Worm (Caenorhabditis elegans): ENCODE data around the gene Y59H11AM.1.

DNA sequence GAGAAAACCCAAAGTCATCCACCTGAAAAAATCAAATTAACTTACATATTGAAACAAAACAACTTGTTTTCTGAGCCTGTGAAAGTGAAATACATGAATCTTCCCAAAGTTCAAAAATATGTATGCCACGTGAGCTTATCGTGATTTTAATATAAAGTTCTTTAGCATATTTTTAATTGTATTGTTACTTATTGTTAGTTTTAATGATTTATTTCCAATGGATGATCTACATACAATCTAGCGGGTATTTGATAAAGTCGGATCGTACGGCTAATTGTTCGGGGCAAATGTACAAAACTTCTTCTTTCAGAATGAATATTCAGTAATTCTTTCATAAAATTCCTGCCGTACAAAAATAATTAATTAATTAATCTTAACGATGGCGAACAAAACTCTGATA is 985 bp upstream of the Y59H11AM.1 start, which contains the start of gene Y59H11AM.4:
- no peak for TF ChIP-seq hlh-30 (tag; optimal IDR thresholded peaks at IDR 0.05; ENCODE audit: insufficient read depth)
- TF ChIP-seq fkh-10 (GFP tag; optimal IDR thresholded peaks at IDR 0.05): no peak
- TF ChIP-seq unc-130 (GFP tag; optimal IDR thresholded peaks at IDR 0.05): no peak
- TF ChIP-seq ceh-32 (tag; optimal IDR thresholded peaks at IDR 0.05; ENCODE audit: poor library complexity): no peak
- no peak for TF ChIP-seq cey-2 (tag; optimal IDR thresholded peaks at IDR 0.05; ENCODE audit: borderline replicate concordance, insufficient read depth)
- TF ChIP-seq ces-1 (GFP tag; optimal IDR thresholded peaks at IDR 0.05): no peak
- TF ChIP-seq lin-13 (GFP tag; optimal IDR thresholded peaks at IDR 0.05): no peak
- TF ChIP-seq ceh-28 (tag; optimal IDR thresholded peaks at IDR 0.05): no peak
- TF ChIP-seq nhr-25 (tag; optimal IDR thresholded peaks at IDR 0.05; ENCODE audit: borderline replicate concordance, insufficient read depth): no peak
- no peak for TF ChIP-seq ztf-11 (tag; optimal IDR thresholded peaks at IDR 0.05)
- no peak for TF ChIP-seq nhr-11 (tag; optimal IDR thresholded peaks at IDR 0.05)

Measured in whole organism, L4 larva.